Fruit fly (Drosophila melanogaster): ENCODE results near the gene CG9547.

CG9547 gene

dm6 chr2L:6448334-6448703, 46.0 kb downstream of the CG9547 start, which contains the start of gene Acox3 (continued):
- TF ChIP-seq vfl (GFP tag; optimal IDR thresholded peaks at IDR 0.05) (no peak), p53 (GFP tag; optimal IDR thresholded peaks at IDR 0.05) (no peak), CG4328 (GFP tag; optimal IDR thresholded peaks at IDR 0.05) (no peak), ken (GFP tag; IDR thresholded peaks at IDR 0.05) (no peak), CG4360 (GFP tag; IDR thresholded peaks at IDR 0.05) (no peak), gem (tag; optimal IDR thresholded peaks at IDR 0.05) (no peak), Hr78 (GFP tag; optimal IDR thresholded peaks at IDR 0.05) (no peak), H2.0 (GFP tag; IDR thresholded peaks at IDR 0.05) (no peak), dmrt99B (tag; optimal IDR thresholded peaks at IDR 0.05) (no peak), ato (GFP tag; IDR thresholded peaks at IDR 0.05; ENCODE audit: partially characterized antibody) (no peak), CG3847 (GFP tag; IDR thresholded peaks at IDR 0.05) (peak; percentile 32; the same call in 1 of the 2 replicates), E2f2 (GFP tag; IDR thresholded peaks at IDR 0.05) (peak; percentile 96), pan (optimal IDR thresholded peaks at IDR 0.05) (no peak), pan (GFP tag; optimal IDR thresholded peaks at IDR 0.05 in 1 of 2, IDR thresholded peaks at IDR 0.05 in 1 of 2) (no peak), CG4617 (GFP tag; optimal IDR thresholded peaks at IDR 0.05; ENCODE audit: borderline replicate concordance) (peak; percentile 14), Sox102F (GFP tag; optimal IDR thresholded peaks at IDR 0.05) (no peak), Hmr (GFP tag; optimal IDR thresholded peaks at IDR 0.05) (no peak), CG32772 (GFP tag; IDR thresholded peaks at IDR 0.05) (no peak), trem (tag; optimal IDR thresholded peaks at IDR 0.05) (peak; percentile 68), hbn (GFP tag; IDR thresholded peaks at IDR 0.05; ENCODE audit: partially characterized antibody) (no peak), B-H1 (GFP tag; IDR thresholded peaks at IDR 0.05) (no peak), CHES-1-like (GFP tag; optimal IDR thresholded peaks at IDR 0.05) (no peak), D19A (tag; optimal IDR thresholded peaks at IDR 0.05) (peak; percentile 7), Ravus (GFP tag; IDR thresholded peaks at IDR 0.05) (no peak), Nf-YC (tag; optimal IDR thresholded peaks at IDR 0.05) (peak; percentile 15), CG31224 (GFP tag; IDR thresholded peaks at IDR 0.05) (no peak), CG10979 (tag; optimal IDR thresholded peaks at IDR 0.05) (no peak), dm (GFP tag; optimal IDR thresholded peaks at IDR 0.05) (no peak), CG8924 (tag; optimal IDR thresholded peaks at IDR 0.05) (peak; percentile 24), MBD-R2 (GFP tag; IDR thresholded peaks at IDR 0.05) (no peak), Ets97D (GFP tag; optimal IDR thresholded peaks at IDR 0.05) (no peak), CG7556 (GFP tag; optimal IDR thresholded peaks at IDR 0.05) (no peak), abd-A (tag; optimal IDR thresholded peaks at IDR 0.05) (no peak), CG30431 (GFP tag; optimal IDR thresholded peaks at IDR 0.05) (no peak), CG1647 (GFP tag; optimal IDR thresholded peaks at IDR 0.05) (no peak), CG11504 (tag; optimal IDR thresholded peaks at IDR 0.05) (no peak), fd3F (GFP tag; optimal IDR thresholded peaks at IDR 0.05) (no peak), CG3995 (GFP tag; optimal IDR thresholded peaks at IDR 0.05) (peak; percentile 35), bab2 (GFP tag; optimal IDR thresholded peaks at IDR 0.05) (no peak), CG3726 (GFP tag; IDR thresholded peaks at IDR 0.05) (no peak), Bdp1 (GFP tag; optimal IDR thresholded peaks at IDR 0.05) (no peak), stc (GFP tag; IDR thresholded peaks at IDR 0.05) (no peak), lov (optimal IDR thresholded peaks at IDR 0.05) (no peak), lov (GFP tag; IDR thresholded peaks at IDR 0.05) (no peak), Antp (GFP tag; optimal IDR thresholded peaks at IDR 0.05) (no peak), Lhr (GFP tag; optimal IDR thresholded peaks at IDR 0.05) (no peak), CG18262 (tag; optimal IDR thresholded peaks at IDR 0.05) (peak; percentile 19)

All from whole organism, embryonic.